Fruit fly (Drosophila melanogaster): Measurements from ENCODE around the gene CG13895.

dm6 chr3L:728579-728978 is 20.6 kb upstream of the CG13895 start:
- no peak for TF ChIP-seq dsx (GFP tag; optimal IDR thresholded peaks at IDR 0.05; ENCODE audit: poor library complexity, severe bottlenecking)
- no peak for TF ChIP-seq CG1621 (tag; optimal IDR thresholded peaks at IDR 0.05)
- TF ChIP-seq Lpt (GFP tag; optimal IDR thresholded peaks at IDR 0.05), result no peak
